Worm (Caenorhabditis elegans) whole organism, L1 larva: ENCODE results near the gene eif-3.K.

Source experiments
- C04F5.9 ChIP-seq: sonication (generic microtip); optimal IDR thresholded peaks from 2 replicates; lab custom pipeline; 2016; ENCODE audit warnings: missing genetic modification characterization, missing compliant biosample characterization
- ama-1 ChIP-seq: fragments of 150-350 bp; optimal IDR thresholded peaks from 2 replicates; lab custom pipeline; 2014
- ceh-63 ChIP-seq: fragments of 200-800 bp; sonication (Bioruptor generic); optimal IDR thresholded peaks from 2 replicates; lab custom pipeline; 2018; ENCODE audit warnings: mild to moderate bottlenecking, missing genetic modification characterization, missing compliant biosample characterization
- ceh-82 ChIP-seq, 3 experiments: fragments of 150-350 bp in 1 of 3; sonication (generic microtip) in 2 of 3; optimal IDR thresholded peaks; 2 replicates each; lab custom pipeline; 2014 to 2017; ENCODE audit warnings: missing biosample characterization in 3 of 3, missing genetic modification characterization in 3 of 3
- ceh-90 ChIP-seq: sonication (generic microtip); optimal IDR thresholded peaks from 2 replicates; lab custom pipeline; 2016; ENCODE audit warnings: missing genetic modification characterization, missing compliant biosample characterization
- dpl-1 ChIP-seq, 3 experiments: fragments of 150-350 bp in 2 of 3; sonication (generic microtip) in 1 of 3; optimal IDR thresholded peaks; 2 replicates each; lab custom pipeline; 2014 to 2017; ENCODE audit warnings: missing biosample characterization in 3 of 3, missing genetic modification characterization in 3 of 3, missing genetic modification reagents in 3 of 3
- dsc-1 ChIP-seq: sonication (generic microtip); optimal IDR thresholded peaks from 2 replicates; lab custom pipeline; 2016; ENCODE audit warnings: mild to moderate bottlenecking, missing genetic modification characterization, missing compliant biosample characterization
- efl-1 ChIP-seq, 4 experiments: fragments of 150-350 bp; optimal IDR thresholded peaks in 3 of 4; peaks in 1 of 4; 1 replicate in 1 of 4; 2 replicates in 3 of 4; lab custom pipeline; 2014; ENCODE audit warnings: missing biosample characterization in 2 of 4, missing genetic modification characterization in 2 of 4, missing genetic modification reagents in 2 of 4
- egl-13 ChIP-seq: sonication (generic microtip); optimal IDR thresholded peaks from 2 replicates; lab custom pipeline; 2016; ENCODE audit warnings: missing genotype, missing genetic modification reagents, missing genetic modification characterization, missing compliant biosample characterization
- egl-27 ChIP-seq, 2 experiments: fragments of 150-350 bp in 1 of 2; sonication (generic microtip); optimal IDR thresholded peaks; 3 replicates each; lab custom pipeline; 2017 to 2018; ENCODE audit warnings: missing biosample characterization in 2 of 2, missing genetic modification characterization in 2 of 2, missing genetic modification reagents in 2 of 2
- elt-2 ChIP-seq: sonication (generic microtip); optimal IDR thresholded peaks from 2 replicates; lab custom pipeline; 2016; ENCODE audit warnings: missing genetic modification characterization, mild to moderate bottlenecking, inconsistent platforms, missing compliant biosample characterization, missing genetic modification reagents
- fkh-10 ChIP-seq: sonication (generic microtip); optimal IDR thresholded peaks from 2 replicates; lab custom pipeline; 2017; ENCODE audit warnings: missing biosample characterization, missing genetic modification reagents, missing genetic modification characterization
- fkh-4 ChIP-seq: sonication (generic microtip); optimal IDR thresholded peaks from 2 replicates; lab custom pipeline; 2016; ENCODE audit warnings: missing compliant biosample characterization, missing genetic modification characterization, borderline replicate concordance
- fkh-8 ChIP-seq: sonication (generic microtip); optimal IDR thresholded peaks from 2 replicates; lab custom pipeline; 2016; ENCODE audit warnings: mild to moderate bottlenecking, missing genetic modification characterization, missing compliant biosample characterization
- hlh-4 ChIP-seq: sonication (generic microtip); optimal IDR thresholded peaks from 2 replicates; lab custom pipeline; 2016; ENCODE audit warnings: mild to moderate bottlenecking, missing genetic modification characterization, missing compliant biosample characterization
- irx-1 ChIP-seq: sonication (generic microtip); optimal IDR thresholded peaks from 2 replicates; lab custom pipeline; 2016; ENCODE audit warnings: missing genetic modification characterization, missing compliant biosample characterization
- lin-14 ChIP-seq: fragments of 200-800 bp; sonication (Bioruptor generic); optimal IDR thresholded peaks from 2 replicates; lab custom pipeline; 2018; ENCODE audit warnings: mild to moderate bottlenecking, missing genetic modification characterization, moderate library complexity, missing compliant biosample characterization
- lin-15B ChIP-seq: fragments of 150-350 bp; sonication (generic microtip); optimal IDR thresholded peaks from 3 replicates; lab custom pipeline; 2014; ENCODE audit warnings: missing biosample characterization, missing genetic modification characterization
- lin-35 ChIP-seq, 2 experiments: fragments of 150-350 bp; optimal IDR thresholded peaks; 2 replicates each; lab custom pipeline; 2014; ENCODE audit warnings: missing biosample characterization in 2 of 2, missing genetic modification characterization in 2 of 2, missing genetic modification reagents in 2 of 2
- lin-39 ChIP-seq: fragments of 150-350 bp; optimal IDR thresholded peaks from 2 replicates; lab custom pipeline; 2014; ENCODE audit warnings: missing biosample characterization, missing genetic modification reagents, missing genetic modification characterization
- mef-2 ChIP-seq: fragments of 150-350 bp; optimal IDR thresholded peaks from 2 replicates; lab custom pipeline; 2014; ENCODE audit warnings: missing biosample characterization, missing genetic modification characterization
- nhr-19 ChIP-seq: fragments of 200-800 bp; sonication (Bioruptor generic); conservative IDR thresholded peaks from 2 replicates; pipeline ENCODE4 v1.3.6; 2022; ENCODE audit warnings: missing genetic modification characterization, missing compliant biosample characterization
- nhr-20 ChIP-seq: sonication (generic microtip); optimal IDR thresholded peaks from 2 replicates; lab custom pipeline; 2016; ENCODE audit warnings: mild to moderate bottlenecking, missing genetic modification characterization, missing compliant biosample characterization
- nhr-28 ChIP-seq: fragments of 150-350 bp; optimal IDR thresholded peaks from 2 replicates; lab custom pipeline; 2014; ENCODE audit warnings: missing biosample characterization, missing genetic modification characterization
- nhr-47 ChIP-seq: sonication (generic microtip); optimal IDR thresholded peaks from 2 replicates; lab custom pipeline; 2016; ENCODE audit warnings: mild to moderate bottlenecking, missing genetic modification characterization, moderate library complexity, missing compliant biosample characterization
- nhr-77 ChIP-seq: fragments of 150-350 bp; optimal IDR thresholded peaks from 2 replicates; lab custom pipeline; 2014; ENCODE audit warnings: missing biosample characterization, missing genetic modification characterization
- nhr-85 ChIP-seq: sonication (generic microtip); peaks from one replicate; lab custom pipeline; 2016; ENCODE audit warnings: missing genetic modification characterization, inconsistent platforms, missing compliant biosample characterization
- pax-3 ChIP-seq: fragments of 200-800 bp; sonication (Bioruptor generic); optimal IDR thresholded peaks from 2 replicates; lab custom pipeline; 2018; ENCODE audit warnings: mild to moderate bottlenecking, missing genetic modification characterization, moderate library complexity, missing compliant biosample characterization
- rnt-1 ChIP-seq: sonication (generic microtip); optimal IDR thresholded peaks from 2 replicates; lab custom pipeline; 2016; ENCODE audit warnings: mild to moderate bottlenecking, missing genetic modification characterization, moderate library complexity, missing compliant biosample characterization
- snu-23 ChIP-seq: sonication (generic microtip); optimal IDR thresholded peaks from 2 replicates; lab custom pipeline; 2016; ENCODE audit warnings: missing genetic modification characterization, missing compliant biosample characterization
- tbx-2 ChIP-seq: sonication (generic microtip); optimal IDR thresholded peaks from 2 replicates; lab custom pipeline; 2016; ENCODE audit warnings: missing genetic modification characterization, missing compliant biosample characterization
- tlp-1 ChIP-seq: fragments of 150-350 bp; optimal IDR thresholded peaks from 2 replicates; lab custom pipeline; 2014; ENCODE audit warnings: missing biosample characterization, missing genetic modification characterization
- unc-130 ChIP-seq: fragments of 150-350 bp; optimal IDR thresholded peaks from 2 replicates; lab custom pipeline; 2017; ENCODE audit warnings: missing biosample characterization, missing genetic modification characterization, inconsistent platforms
- unc-30 ChIP-seq: sonication (generic microtip); optimal IDR thresholded peaks from 2 replicates; lab custom pipeline; 2017; ENCODE audit warnings: missing biosample characterization, missing genetic modification characterization
- vab-15 ChIP-seq: sonication (generic microtip); optimal IDR thresholded peaks from 2 replicates; lab custom pipeline; 2017; ENCODE audit warnings: missing genotype, mild to moderate bottlenecking, missing genetic modification characterization, missing compliant biosample characterization
- ztf-11 ChIP-seq, 2 experiments: sonication (generic microtip); optimal IDR thresholded peaks; 2 replicates each; lab custom pipeline; 2016 to 2017; ENCODE audit warnings: missing genetic modification characterization in 2 of 2, missing biosample characterization in 1 of 2, missing compliant biosample characterization in 1 of 2

Gene eif-3.K

ce11 chrV:12953702-12954101 lies at the start of gene eif-3.K:
eif-3.K (plus strand) TSS chrV:12954002.
- TF ChIP-seq unc-130 (tag; lab: Kevin White, UChicago) (no peak), ceh-82 (tag; optimal IDR thresholded peaks at IDR 0.05; lab: Kevin White, UChicago) (no peak), dpl-1 (GFP tag; optimal IDR thresholded peaks at IDR 0.05; lab: Kevin White, UChicago) (no peak), ama-1 (lab: Kevin White, UChicago) (no peak)
- TF ChIP-seq, all 84 proteins: peak for 0

- TF ChIP-seq efl-1 (optimal IDR thresholded peaks at IDR 0.05; lab: Kevin White, UChicago) (no peak), efl-1 (GFP tag; optimal IDR thresholded peaks at IDR 0.05 in 1 of 2; lab: Kevin White, UChicago) (peak in 1 of 2 experiments; percentile 12), tbx-2 (peak; percentile 36), nhr-77 (tag; lab: Kevin White, UChicago) (peak; percentile 23), lin-14 (GFP tag; lab: Kevin White, UChicago) (peak; percentile 34), dsc-1 (tag; lab: Kevin White, UChicago) (no peak)
- TF ChIP-seq, all 84 proteins: peak for 4
Observed at ce11 chrV:12904054-12904453, 49.7 kb upstream of the eif-3.K start, which contains the start of gene ttr-27. ttr-27 (minus strand) TSS chrV:12904098.

- TF ChIP-seq ceh-63 (GFP tag; lab: Kevin White, UChicago), result no peak
- no peak for TF ChIP-seq nhr-19 (GFP tag; lab: Robert Waterston, UW)
- TF ChIP-seq dsc-1 (tag; lab: Kevin White, UChicago), result no peak
- TF ChIP-seq hlh-4 (tag; lab: Kevin White, UChicago), result no peak
- TF ChIP-seq snu-23 (GFP tag; lab: Kevin White, UChicago), result no peak
- no peak for TF ChIP-seq lin-14 (GFP tag; lab: Kevin White, UChicago)
- no peak for TF ChIP-seq ceh-90 (tag; lab: Kevin White, UChicago)
- no peak for TF ChIP-seq pax-3 (tag; lab: Kevin White, UChicago)
- TF ChIP-seq unc-130 (tag; lab: Kevin White, UChicago), result no peak
- no peak for TF ChIP-seq nhr-47 (tag; lab: Kevin White, UChicago)
- TF ChIP-seq unc-30, result no peak
- no peak for TF ChIP-seq nhr-28 (tag; lab: Kevin White, UChicago)
- no peak for TF ChIP-seq lin-15B
- TF ChIP-seq vab-15 (tag; lab: Kevin White, UChicago), result no peak
- no peak for TF ChIP-seq fkh-10 (GFP tag; lab: Kevin White, UChicago)
- no peak for TF ChIP-seq lin-39
- no peak for TF ChIP-seq nhr-20 (tag; lab: Kevin White, UChicago)
- TF ChIP-seq fkh-8 (tag; lab: Kevin White, UChicago), result no peak
- TF ChIP-seq, all 84 proteins: peak for 0
Observed at ce11 chrV:12905074-12905473, 48.7 kb upstream of the eif-3.K start, which contains the start of gene ttr-28. ttr-28 (minus strand) TSS chrV:12905174.

ce11 chrV:12906732-12907131 lies 47.1 kb upstream of the eif-3.K start, which contains the start of gene ttr-29:
ttr-29 (minus strand) TSS chrV:12906832.
- TF ChIP-seq elt-2 (tag; lab: Kevin White, UChicago) (no peak), nhr-85 (tag; lab: Kevin White, UChicago) (no peak), fkh-4 (no peak), mef-2 (tag; lab: Kevin White, UChicago) (no peak), irx-1 (tag; lab: Kevin White, UChicago) (no peak), lin-35 (GFP tag; optimal IDR thresholded peaks at IDR 0.05; lab: Kevin White, UChicago) (no peak), pax-3 (tag; lab: Kevin White, UChicago) (no peak), rnt-1 (tag; lab: Kevin White, UChicago) (no peak), vab-15 (tag; lab: Kevin White, UChicago) (no peak), lin-14 (GFP tag; lab: Kevin White, UChicago) (no peak), egl-27 (tag; optimal IDR thresholded peaks at IDR 0.05; lab: Kevin White, UChicago) (no peak), C04F5.9 (tag; lab: Kevin White, UChicago) (no peak), fkh-10 (GFP tag; lab: Kevin White, UChicago) (no peak), tlp-1 (tag; lab: Kevin White, UChicago) (no peak), ztf-11 (tag; optimal IDR thresholded peaks at IDR 0.05; lab: Kevin White, UChicago) (no peak), unc-30 (no peak), egl-13 (no peak)
